Worm (Caenorhabditis elegans): ENCODE measurements around the gene col-84.

ce11 chrII:11860623-11861079, 7.7 kb upstream of the col-84 start, which contains the start of gene K12D12.5:
- TF ChIP-seq nhr-12 (tag; optimal IDR thresholded peaks at IDR 0.05) (no peak), ztf-11 (tag; optimal IDR thresholded peaks at IDR 0.05) (no peak), pqm-1 (tag; optimal IDR thresholded peaks at IDR 0.05) (no peak), nhr-237 (tag; optimal IDR thresholded peaks at IDR 0.05) (no peak), lin-39 (tag; optimal IDR thresholded peaks at IDR 0.05) (no peak)
